Worm (Caenorhabditis elegans) whole organism, L2 larva: ENCODE data around the gene F32D8.13.

ENCODE experiments used
- ama-1 ChIP-seq: fragments of 150-350 bp; optimal IDR thresholded peaks from 2 replicates; lab custom pipeline; 2018; ENCODE audit warnings: inconsistent platforms
- dmd-4 ChIP-seq: sonication (generic microtip); optimal IDR thresholded peaks from 2 replicates; lab custom pipeline; 2017; ENCODE audit warnings: missing biosample characterization, missing genetic modification characterization
- fos-1 ChIP-seq: fragments of 150-350 bp; optimal IDR thresholded peaks from 2 replicates; lab custom pipeline; 2014; ENCODE audit warnings: missing biosample characterization, missing genetic modification characterization
- zag-1 ChIP-seq: fragments of 150-350 bp; optimal IDR thresholded peaks from 2 replicates; lab custom pipeline; 2014; ENCODE audit warnings: missing biosample characterization, missing genetic modification characterization

DNA sequence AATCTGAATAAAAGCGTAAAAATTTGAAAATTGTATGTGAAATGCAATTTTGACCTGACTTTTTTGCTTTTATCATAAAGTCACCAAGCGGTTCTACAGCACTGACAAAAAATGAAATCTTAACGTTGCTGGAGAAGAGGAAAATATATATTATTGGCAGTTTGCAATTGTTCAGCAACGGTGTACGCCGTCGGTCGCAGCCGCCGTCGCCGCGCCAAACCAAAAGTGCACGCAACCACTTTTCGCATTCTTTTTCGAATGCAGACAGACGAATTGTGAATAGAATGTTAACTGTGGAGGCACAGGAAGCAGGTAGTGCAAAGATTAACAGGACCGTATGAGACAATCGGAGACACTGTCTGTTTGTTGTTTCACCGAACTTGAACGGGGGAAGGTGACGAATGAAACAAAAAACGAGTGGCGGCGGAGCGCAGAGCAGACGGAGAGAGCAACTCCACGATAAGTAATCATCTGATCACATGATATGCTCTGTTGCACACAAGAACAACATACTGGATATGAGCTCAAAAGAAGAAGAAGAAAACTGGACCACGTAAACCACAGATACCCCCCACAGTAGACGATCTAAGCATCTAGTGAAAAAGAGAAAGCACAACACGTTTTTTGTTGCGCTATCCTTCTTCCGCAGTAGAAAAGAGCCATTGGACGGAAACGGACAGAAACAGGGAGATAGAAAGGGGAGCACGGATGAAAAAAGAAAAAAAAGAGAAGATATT, 39.3 kb downstream of the F32D8.13 start:
- TF ChIP-seq dmd-4 (tag; lab: Kevin White, UChicago) (no peak), ama-1 (no peak), fos-1 (tag; lab: Kevin White, UChicago) (peak; percentile 14), zag-1 (no peak)
